Worm (Caenorhabditis elegans): ENCODE data around the gene grl-28.
"Not testable (repeated sequence)": the region's sequence is repeated elsewhere in the genome, so short reads cannot be mapped to it uniquely, and the experiment has no call there.

Gene grl-28

ce11 chrV:3551765-3552164, at the start of gene grl-28:
TSS of gene grl-28 (minus strand) at chrV:3551865.
- TF ChIP-seq ztf-23 (GFP tag; IDR thresholded peaks at IDR 0.05) (no peak), ztf-29 (GFP tag; IDR thresholded peaks at IDR 0.05) (no peak), cog-1 (tag; optimal IDR thresholded peaks at IDR 0.05) (no peak), klf-2 (GFP tag; conservative IDR thresholded peaks at IDR 0.05) (no peak), med-1 (GFP tag; optimal IDR thresholded peaks at IDR 0.05; ENCODE audit: insufficient read depth) (no peak), tab-1 (GFP tag; IDR thresholded peaks at IDR 0.05) (no peak), T22C8.4 (GFP tag; IDR thresholded peaks at IDR 0.05) (no peak), flt-1 (GFP tag; IDR thresholded peaks at IDR 0.05) (no peak), ref-1 (GFP tag; conservative IDR thresholded peaks at IDR 0.05) (no peak)

ce11 chrV:3600570-3600969, 48.9 kb upstream of the grl-28 start, which contains the start of gene T22F3.7:
TSS of gene T22F3.7 (minus strand) at chrV:3600670.
- TF ChIP-seq klf-2 (GFP tag; conservative IDR thresholded peaks at IDR 0.05) (no peak), ref-1 (GFP tag; conservative IDR thresholded peaks at IDR 0.05) (no peak), med-1 (GFP tag; optimal IDR thresholded peaks at IDR 0.05; ENCODE audit: insufficient read depth) (no peak), flt-1 (GFP tag; IDR thresholded peaks at IDR 0.05) (no peak), cog-1 (tag; optimal IDR thresholded peaks at IDR 0.05) (no peak), ztf-23 (GFP tag; IDR thresholded peaks at IDR 0.05) (no peak), tab-1 (GFP tag; IDR thresholded peaks at IDR 0.05) (no peak), ztf-29 (GFP tag; IDR thresholded peaks at IDR 0.05) (no peak), T22C8.4 (GFP tag; IDR thresholded peaks at IDR 0.05) (no peak)

- not testable (repeated sequence) for TF ChIP-seq T22C8.4 (GFP tag; IDR thresholded peaks at IDR 0.05); ref-1 (GFP tag; conservative IDR thresholded peaks at IDR 0.05); tab-1 (GFP tag; IDR thresholded peaks at IDR 0.05)
Measured at ce11 chrV:3597052-3597451, 45.4 kb upstream of the grl-28 start, which contains the start of gene srh-212. TSS of gene srh-212 (minus strand) at chrV:3597152.

- TF ChIP-seq med-1 (GFP tag; optimal IDR thresholded peaks at IDR 0.05; ENCODE audit: insufficient read depth) (no peak), flt-1 (GFP tag; IDR thresholded peaks at IDR 0.05) (no peak), T22C8.4 (GFP tag; IDR thresholded peaks at IDR 0.05) (no peak), ztf-23 (GFP tag; IDR thresholded peaks at IDR 0.05) (no peak), ref-1 (GFP tag; conservative IDR thresholded peaks at IDR 0.05) (no peak), cog-1 (tag; optimal IDR thresholded peaks at IDR 0.05) (no peak), ztf-29 (GFP tag; IDR thresholded peaks at IDR 0.05) (no peak), tab-1 (GFP tag; IDR thresholded peaks at IDR 0.05) (no peak), klf-2 (GFP tag; conservative IDR thresholded peaks at IDR 0.05) (no peak)
Measured at ce11 chrV:3594936-3595335, 43.3 kb upstream of the grl-28 start, which contains the start of gene srh-213. TSS of gene srh-213 (minus strand) at chrV:3595036.

DNA sequence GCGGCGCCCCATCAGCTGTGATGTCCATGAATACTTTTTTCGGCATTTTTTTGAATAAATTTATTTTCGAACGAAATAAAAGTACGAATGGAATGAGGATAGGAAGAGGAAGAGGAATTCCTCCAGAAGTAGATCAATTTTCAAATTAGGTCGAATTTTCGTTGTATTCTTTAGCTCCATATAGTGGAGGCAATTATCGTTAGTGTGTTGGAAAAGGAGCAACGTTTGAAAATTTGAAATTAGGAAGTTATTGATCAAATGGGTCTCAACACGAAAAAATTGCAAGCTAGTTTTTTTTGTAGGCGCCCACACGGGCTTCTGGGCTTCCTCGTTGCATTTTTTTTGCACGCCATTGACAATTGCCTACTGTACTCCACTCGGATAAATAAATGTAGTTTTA, 40.4 kb upstream of the grl-28 start, which contains the start of gene T22F3.12:
Gene T22F3.12, minus strand, starts transcription at position 101 of the 400 bp plus-strand sequence.
- TF ChIP-seq T22C8.4 (GFP tag; IDR thresholded peaks at IDR 0.05) (no peak), ztf-23 (GFP tag; IDR thresholded peaks at IDR 0.05) (no peak), cog-1 (tag; optimal IDR thresholded peaks at IDR 0.05) (no peak), ref-1 (GFP tag; conservative IDR thresholded peaks at IDR 0.05) (no peak), flt-1 (GFP tag; IDR thresholded peaks at IDR 0.05) (no peak), klf-2 (GFP tag; conservative IDR thresholded peaks at IDR 0.05) (no peak), ztf-29 (GFP tag; IDR thresholded peaks at IDR 0.05) (no peak), tab-1 (GFP tag; IDR thresholded peaks at IDR 0.05) (no peak), med-1 (GFP tag; optimal IDR thresholded peaks at IDR 0.05; ENCODE audit: insufficient read depth) (no peak)

- no peak for TF ChIP-seq klf-2 (GFP tag; conservative IDR thresholded peaks at IDR 0.05)
- no peak for TF ChIP-seq T22C8.4 (GFP tag; IDR thresholded peaks at IDR 0.05)
- no peak for TF ChIP-seq ztf-29 (GFP tag; IDR thresholded peaks at IDR 0.05)
- TF ChIP-seq cog-1 (tag; optimal IDR thresholded peaks at IDR 0.05) = no peak
- TF ChIP-seq ztf-23 (GFP tag; IDR thresholded peaks at IDR 0.05) = no peak
Measured at ce11 chrV:3588223-3588622, 36.6 kb upstream of the grl-28 start.

- TF ChIP-seq ref-1 (GFP tag; conservative IDR thresholded peaks at IDR 0.05) = no peak
- TF ChIP-seq flt-1 (GFP tag; IDR thresholded peaks at IDR 0.05) = peak; percentile 74
- peak; percentile 81; the same call in 1 of the 2 replicates for TF ChIP-seq tab-1 (GFP tag; IDR thresholded peaks at IDR 0.05)
- TF ChIP-seq med-1 (GFP tag; optimal IDR thresholded peaks at IDR 0.05; ENCODE audit: insufficient read depth) = peak; percentile 66
- 0 out of 2 replicates have a peak, but pooled peaks have one; percentile 57 for TF ChIP-seq klf-2 (GFP tag; conservative IDR thresholded peaks at IDR 0.05)
- TF ChIP-seq T22C8.4 (GFP tag; IDR thresholded peaks at IDR 0.05) = 0 out of 2 replicates have a peak, but pooled peaks have one; percentile 15
- TF ChIP-seq ztf-23 (GFP tag; IDR thresholded peaks at IDR 0.05) = peak; percentile 76
- TF ChIP-seq ztf-29 (GFP tag; IDR thresholded peaks at IDR 0.05) = peak; percentile 49; the same call in 1 of the 2 replicates
- TF ChIP-seq cog-1 (tag; optimal IDR thresholded peaks at IDR 0.05) = no peak
Measured at ce11 chrV:3587633-3588032, 36.0 kb upstream of the grl-28 start.

DNA sequence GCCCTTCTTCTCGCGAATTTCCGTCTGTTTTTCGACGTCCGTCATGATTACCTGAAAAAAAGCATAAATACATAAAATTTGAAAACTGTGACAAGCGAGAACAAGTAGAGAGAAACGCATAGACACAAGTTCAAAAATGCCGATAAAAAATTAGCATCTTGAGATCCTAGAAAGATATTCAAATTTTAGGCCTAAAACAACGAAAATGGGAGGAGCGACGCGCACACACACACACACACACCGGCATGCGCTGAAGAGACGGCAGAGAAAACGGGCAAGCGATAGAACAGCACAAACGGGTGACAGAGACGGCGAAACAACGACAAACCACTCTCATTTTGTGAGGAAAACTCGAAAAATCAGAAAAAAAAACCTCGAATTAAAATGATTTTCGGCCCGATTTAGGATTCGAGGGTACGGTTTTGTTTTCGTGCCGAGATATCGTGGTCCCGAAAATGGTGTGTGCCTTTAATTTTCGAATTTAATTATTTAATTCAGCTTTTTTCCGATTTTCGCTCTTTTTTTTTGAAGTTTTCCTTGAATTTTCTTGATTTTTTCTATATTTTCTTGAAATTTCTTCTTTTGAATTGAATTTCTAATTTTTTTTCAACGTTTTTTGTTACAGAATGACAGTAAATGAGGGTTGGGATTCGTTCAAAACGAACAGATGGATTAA, 34.5 kb upstream of the grl-28 start, which contains the start of the genes rpl-11.1 and T22F3.2:
Gene rpl-11.1, minus strand, starts transcription at position 51 of the 676 bp plus-strand sequence.
Gene T22F3.2, plus strand, starts transcription at position 626 of the 676 bp plus-strand sequence.
- TF ChIP-seq ztf-29 (GFP tag; IDR thresholded peaks at IDR 0.05) (no peak), med-1 (GFP tag; optimal IDR thresholded peaks at IDR 0.05; ENCODE audit: insufficient read depth) (no peak), ztf-23 (GFP tag; IDR thresholded peaks at IDR 0.05) (no peak), flt-1 (GFP tag; IDR thresholded peaks at IDR 0.05) (no peak), ref-1 (GFP tag; conservative IDR thresholded peaks at IDR 0.05) (no peak), cog-1 (tag; optimal IDR thresholded peaks at IDR 0.05) (no peak), T22C8.4 (GFP tag; IDR thresholded peaks at IDR 0.05) (no peak), klf-2 (GFP tag; conservative IDR thresholded peaks at IDR 0.05) (no peak), tab-1 (GFP tag; IDR thresholded peaks at IDR 0.05) (no peak)

DNA sequence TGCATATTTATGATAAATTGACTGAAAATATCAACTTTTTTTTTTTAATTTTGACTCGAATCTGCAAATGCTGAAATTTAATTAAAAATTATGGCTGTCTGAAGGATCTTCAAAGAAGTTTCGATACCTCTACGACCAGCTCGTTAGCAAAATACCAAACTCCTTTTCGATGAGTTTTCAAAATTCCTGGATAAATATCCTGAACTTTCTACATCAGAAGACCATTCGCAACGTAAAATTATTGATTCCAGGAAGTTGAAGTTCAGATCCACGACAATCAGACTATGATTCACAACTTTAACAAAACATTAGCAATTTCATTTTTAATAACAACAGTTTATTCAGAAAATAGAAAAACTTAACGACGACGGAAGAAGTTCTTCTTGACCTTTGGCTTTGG, 33.3 kb upstream of the grl-28 start:
- TF ChIP-seq flt-1 (GFP tag; IDR thresholded peaks at IDR 0.05) (no peak), tab-1 (GFP tag; IDR thresholded peaks at IDR 0.05) (no peak)

- TF ChIP-seq T22C8.4 (GFP tag; IDR thresholded peaks at IDR 0.05) (no peak), med-1 (GFP tag; optimal IDR thresholded peaks at IDR 0.05; ENCODE audit: insufficient read depth) (no peak), ref-1 (GFP tag; conservative IDR thresholded peaks at IDR 0.05) (no peak), flt-1 (GFP tag; IDR thresholded peaks at IDR 0.05) (no peak), klf-2 (GFP tag; conservative IDR thresholded peaks at IDR 0.05) (no peak), cog-1 (tag; optimal IDR thresholded peaks at IDR 0.05) (no peak), ztf-29 (GFP tag; IDR thresholded peaks at IDR 0.05) (no peak)
Measured at ce11 chrV:3583622-3584021, 32.0 kb upstream of the grl-28 start.

Measured in whole organism, midembryonic.